Fruit fly (Drosophila melanogaster): ENCODE measurements around the gene CG11498.

DNA sequence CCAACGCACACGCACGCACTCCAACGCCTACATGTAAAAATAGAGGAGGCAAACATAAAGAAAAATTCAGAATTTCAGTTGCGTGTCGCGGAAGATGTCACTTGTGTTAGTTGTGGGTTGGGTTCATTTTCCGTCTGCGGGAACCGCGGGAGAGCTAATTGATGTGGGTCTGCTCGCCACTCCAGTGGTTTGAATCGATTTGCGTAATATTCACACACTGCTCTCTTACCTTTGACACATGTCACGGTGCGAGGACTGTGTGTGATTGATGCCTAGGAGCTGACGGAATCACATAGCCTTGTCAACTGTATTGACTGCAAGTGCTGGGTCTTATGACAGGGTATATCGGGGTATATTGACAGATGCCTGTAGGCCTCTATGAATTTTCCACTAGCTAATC is 49.3 kb downstream of the CG11498 start:
- no peak for TF ChIP-seq CG9705 (GFP tag; optimal IDR thresholded peaks at IDR 0.05)
- TF ChIP-seq Hnf4 (GFP tag; optimal IDR thresholded peaks at IDR 0.05) = no peak
- TF ChIP-seq HLH106 (tag; optimal IDR thresholded peaks at IDR 0.05) = no peak
- no peak for TF ChIP-seq Hr83 (GFP tag; optimal IDR thresholded peaks at IDR 0.05; ENCODE audit: poor library complexity, severe bottlenecking)
- no peak for TF ChIP-seq usp (GFP tag; optimal IDR thresholded peaks at IDR 0.05)
- TF ChIP-seq pan (optimal IDR thresholded peaks at IDR 0.05) = no peak
- TF ChIP-seq dmrt93B (GFP tag; optimal IDR thresholded peaks at IDR 0.05) = no peak
